Worm (Caenorhabditis elegans): Measurements from ENCODE around the gene C50B6.3.

Gene C50B6.3

DNA sequence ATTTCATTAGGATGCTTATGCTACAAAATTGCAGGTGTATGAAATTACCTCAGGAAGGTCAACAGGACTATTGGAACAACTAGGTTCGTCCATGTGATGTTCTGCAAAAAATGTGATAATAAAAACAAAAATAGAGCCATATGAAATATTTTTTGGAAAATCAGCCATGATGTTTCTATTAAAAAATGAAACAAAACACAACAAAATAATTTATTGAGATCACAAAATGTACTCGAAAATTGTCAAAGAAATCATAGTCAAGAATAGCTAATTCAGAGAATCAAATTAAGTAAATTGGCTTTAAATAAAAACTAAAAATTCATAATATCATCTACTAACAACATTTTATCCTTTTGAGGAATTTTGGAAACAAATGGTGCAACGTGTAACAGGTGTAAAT lies 17.5 kb downstream of the C50B6.3 start, which contains the start of gene nhr-129:
Gene nhr-129, minus strand, starts transcription at position 101 of the 400 bp plus-strand sequence.
- TF ChIP-seq ama-1 (optimal IDR thresholded peaks at IDR 0.05) (no peak), ceh-36 (tag; optimal IDR thresholded peaks at IDR 0.05) (no peak), aly-1 (tag; optimal IDR thresholded peaks at IDR 0.05) (no peak), scrt-1 (GFP tag; IDR thresholded peaks at IDR 0.05) (no peak), sea-1 (GFP tag; conservative IDR thresholded peaks at IDR 0.05) (no peak)

DNA sequence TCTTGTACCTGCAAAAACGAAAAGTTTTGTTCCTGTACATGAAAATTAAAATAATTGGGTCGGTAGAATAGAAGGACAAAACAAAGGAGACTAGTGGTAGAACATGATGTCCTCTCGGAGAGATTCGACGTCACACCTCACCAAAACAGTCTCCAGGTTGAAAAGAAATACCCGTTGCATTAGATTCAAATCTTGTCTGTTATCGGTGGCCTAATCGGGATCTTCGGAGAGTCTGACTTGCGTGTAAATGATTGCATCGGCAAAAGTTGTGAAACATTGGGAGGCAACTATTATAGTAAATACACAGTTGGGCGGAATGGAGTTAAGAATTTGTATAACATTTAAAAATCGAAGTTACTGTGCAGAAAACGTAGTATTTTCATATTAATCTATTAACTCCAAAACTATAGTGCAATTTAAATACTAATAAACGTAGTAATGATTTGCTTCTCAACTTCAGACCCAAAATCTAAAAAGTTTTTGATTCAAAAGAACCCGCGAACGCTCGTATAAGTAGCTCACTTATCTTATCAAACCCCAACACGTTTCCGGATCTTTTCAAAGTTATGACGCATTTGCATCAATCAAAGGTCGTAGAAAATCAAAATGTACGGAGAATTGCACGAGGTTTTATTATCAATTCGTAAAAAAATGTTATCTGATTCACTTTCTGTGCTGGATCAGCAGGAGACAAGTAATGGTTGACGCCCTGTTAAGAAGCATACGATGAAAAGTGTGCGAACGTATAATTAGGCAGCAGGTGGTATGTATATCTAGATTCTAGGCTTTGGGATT lies 20.2 kb downstream of the C50B6.3 start, which contains the start of gene nhr-168:
Gene nhr-168, minus strand, starts transcription at position 486 of the 795 bp plus-strand sequence.
- TF ChIP-seq pes-1 (GFP tag; IDR thresholded peaks at IDR 0.05) (no peak), tra-4 (tag; optimal IDR thresholded peaks at IDR 0.05) (no peak), hmg-4 (GFP tag; optimal IDR thresholded peaks at IDR 0.05) (no peak), ceh-36 (tag; optimal IDR thresholded peaks at IDR 0.05) (no peak), hmbx-1 (tag; optimal IDR thresholded peaks at IDR 0.05) (no peak), tbx-11 (GFP tag; IDR thresholded peaks at IDR 0.05) (no peak), flt-1 (GFP tag; IDR thresholded peaks at IDR 0.05) (no peak), F13C5.2 (tag; optimal IDR thresholded peaks at IDR 0.05) (no peak), scrt-1 (GFP tag; IDR thresholded peaks at IDR 0.05) (no peak), ceh-13 (GFP tag; optimal IDR thresholded peaks at IDR 0.05) (no peak), tbx-37 (GFP tag; conservative IDR thresholded peaks at IDR 0.05) (no peak), sea-1 (GFP tag; conservative IDR thresholded peaks at IDR 0.05) (no peak), hnd-1 (tag; optimal IDR thresholded peaks at IDR 0.05) (no peak), B0310.2 (tag; optimal IDR thresholded peaks at IDR 0.05) (no peak), aly-1 (tag; optimal IDR thresholded peaks at IDR 0.05) (no peak), ets-7 (tag; optimal IDR thresholded peaks at IDR 0.05) (no peak), ama-1 (optimal IDR thresholded peaks at IDR 0.05) (no peak)

ce11 chrV:13334447-13334846 lies 21.1 kb downstream of the C50B6.3 start:
- TF ChIP-seq hnd-1 (tag; optimal IDR thresholded peaks at IDR 0.05) (no peak), flt-1 (GFP tag; IDR thresholded peaks at IDR 0.05) (no peak), hmbx-1 (tag; optimal IDR thresholded peaks at IDR 0.05) (no peak), pes-1 (GFP tag; IDR thresholded peaks at IDR 0.05) (no peak), aly-1 (tag; optimal IDR thresholded peaks at IDR 0.05) (no peak), hmg-4 (GFP tag; optimal IDR thresholded peaks at IDR 0.05) (no peak), F13C5.2 (tag; optimal IDR thresholded peaks at IDR 0.05) (no peak), tra-4 (tag; optimal IDR thresholded peaks at IDR 0.05) (no peak), sea-1 (GFP tag; conservative IDR thresholded peaks at IDR 0.05) (no peak), ceh-36 (tag; optimal IDR thresholded peaks at IDR 0.05) (no peak), tbx-11 (GFP tag; IDR thresholded peaks at IDR 0.05) (no peak), B0310.2 (tag; optimal IDR thresholded peaks at IDR 0.05) (no peak), ama-1 (optimal IDR thresholded peaks at IDR 0.05) (no peak), tbx-37 (GFP tag; conservative IDR thresholded peaks at IDR 0.05) (no peak), scrt-1 (GFP tag; IDR thresholded peaks at IDR 0.05) (no peak), ets-7 (tag; optimal IDR thresholded peaks at IDR 0.05) (no peak), ceh-13 (GFP tag; optimal IDR thresholded peaks at IDR 0.05) (no peak)

DNA sequence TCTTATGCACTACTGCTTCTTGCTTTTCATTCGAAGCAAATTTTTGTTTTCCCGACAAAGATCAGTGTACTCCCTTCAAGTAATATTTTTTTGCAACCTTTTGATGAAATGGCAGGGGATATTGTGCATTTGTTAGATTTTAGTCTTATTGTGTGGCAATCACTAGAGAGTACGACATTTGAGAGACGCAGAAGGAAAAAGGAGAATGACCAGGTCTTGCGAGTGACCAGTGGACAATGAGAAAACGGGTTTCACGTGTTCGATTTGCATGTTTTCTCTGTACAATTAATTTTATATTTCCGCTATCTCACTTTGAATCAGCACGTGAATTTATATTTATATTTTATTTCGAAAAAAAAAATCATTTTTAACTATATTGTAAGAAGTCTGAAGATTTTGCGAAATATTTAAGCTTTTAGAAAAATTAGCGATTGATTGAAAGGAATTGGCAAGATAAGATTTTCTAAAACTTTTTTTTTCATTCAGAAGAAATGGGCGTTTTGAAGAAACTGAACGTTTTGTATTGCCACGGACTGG lies 22.6 kb downstream of the C50B6.3 start, which contains the start of gene C50B6.9:
Gene C50B6.9, plus strand, starts transcription at position 487 of the 537 bp plus-strand sequence.
- TF ChIP-seq ceh-13 (GFP tag; optimal IDR thresholded peaks at IDR 0.05): no peak
- no peak for TF ChIP-seq ama-1 (optimal IDR thresholded peaks at IDR 0.05)
- no peak for TF ChIP-seq aly-1 (tag; optimal IDR thresholded peaks at IDR 0.05)
- no peak for TF ChIP-seq hnd-1 (tag; optimal IDR thresholded peaks at IDR 0.05)

ce11 chrV:13338037-13338436 lies 24.7 kb downstream of the C50B6.3 start:
- TF ChIP-seq hmbx-1 (tag; optimal IDR thresholded peaks at IDR 0.05) (no peak), F13C5.2 (tag; optimal IDR thresholded peaks at IDR 0.05) (no peak), hnd-1 (tag; optimal IDR thresholded peaks at IDR 0.05) (no peak), scrt-1 (GFP tag; IDR thresholded peaks at IDR 0.05) (no peak), pes-1 (GFP tag; IDR thresholded peaks at IDR 0.05) (no peak), tbx-37 (GFP tag; conservative IDR thresholded peaks at IDR 0.05) (no peak), tra-4 (tag; optimal IDR thresholded peaks at IDR 0.05) (no peak), aly-1 (tag; optimal IDR thresholded peaks at IDR 0.05) (no peak), ets-7 (tag; optimal IDR thresholded peaks at IDR 0.05) (no peak), ceh-13 (GFP tag; optimal IDR thresholded peaks at IDR 0.05) (no peak), flt-1 (GFP tag; IDR thresholded peaks at IDR 0.05) (no peak), B0310.2 (tag; optimal IDR thresholded peaks at IDR 0.05) (no peak), hmg-4 (GFP tag; optimal IDR thresholded peaks at IDR 0.05) (no peak)

DNA sequence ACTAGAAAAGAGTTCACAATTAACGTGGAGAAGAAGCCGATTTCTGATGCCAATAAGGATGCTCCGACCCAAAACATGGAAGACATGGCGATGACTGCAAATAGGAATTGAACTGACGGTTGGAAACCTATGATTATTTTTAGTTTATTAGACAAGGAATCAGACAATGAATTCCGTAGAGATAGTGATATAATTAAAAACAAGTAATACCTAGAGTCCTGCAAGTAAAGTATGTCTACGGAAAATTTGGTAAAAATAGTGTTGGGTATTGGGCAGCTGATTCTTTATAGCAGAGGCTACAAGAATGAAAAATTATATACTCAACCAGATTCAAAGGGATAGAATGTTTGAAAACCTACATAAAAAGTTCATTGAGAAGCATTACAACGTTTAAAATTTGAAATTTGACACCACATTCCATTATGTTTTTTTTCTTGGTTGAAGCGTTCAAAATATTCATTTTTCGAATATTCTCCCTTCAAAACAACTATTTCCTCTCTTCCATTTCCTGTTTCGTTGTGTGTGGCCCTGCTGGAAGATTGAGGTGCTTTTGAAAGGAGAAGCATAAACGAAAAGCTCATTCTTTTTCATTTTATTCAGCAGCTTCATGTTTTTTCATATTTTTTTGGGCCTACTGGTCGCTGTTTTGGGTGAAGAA lies 26.4 kb downstream of the C50B6.3 start, which contains the start of the genes str-4 and lgc-48:
Gene str-4, minus strand, starts transcription at position 101 of the 658 bp plus-strand sequence.
Gene lgc-48, plus strand, starts transcription at position 608 of the 658 bp plus-strand sequence.
- no peak for TF ChIP-seq tra-4 (tag; optimal IDR thresholded peaks at IDR 0.05)
- no peak for TF ChIP-seq B0310.2 (tag; optimal IDR thresholded peaks at IDR 0.05)
- no peak for TF ChIP-seq aly-1 (tag; optimal IDR thresholded peaks at IDR 0.05)
- TF ChIP-seq ceh-36 (tag; optimal IDR thresholded peaks at IDR 0.05): no peak
- TF ChIP-seq scrt-1 (GFP tag; IDR thresholded peaks at IDR 0.05): no peak
- no peak for TF ChIP-seq ama-1 (optimal IDR thresholded peaks at IDR 0.05)
- TF ChIP-seq hmbx-1 (tag; optimal IDR thresholded peaks at IDR 0.05): no peak
- no peak for TF ChIP-seq hnd-1 (tag; optimal IDR thresholded peaks at IDR 0.05)
- no peak for TF ChIP-seq ets-7 (tag; optimal IDR thresholded peaks at IDR 0.05)
- no peak for TF ChIP-seq tbx-11 (GFP tag; IDR thresholded peaks at IDR 0.05)
- no peak for TF ChIP-seq sea-1 (GFP tag; conservative IDR thresholded peaks at IDR 0.05)
- TF ChIP-seq pes-1 (GFP tag; IDR thresholded peaks at IDR 0.05): no peak
- no peak for TF ChIP-seq F13C5.2 (tag; optimal IDR thresholded peaks at IDR 0.05)
- no peak for TF ChIP-seq flt-1 (GFP tag; IDR thresholded peaks at IDR 0.05)
- no peak for TF ChIP-seq hmg-4 (GFP tag; optimal IDR thresholded peaks at IDR 0.05)
- TF ChIP-seq ceh-13 (GFP tag; optimal IDR thresholded peaks at IDR 0.05): no peak
